Worm (Caenorhabditis elegans) whole organism, L2 larva: ENCODE results near the gene F48G7.5.
A peak's percentile ranks its signal among the peaks of the same experiment; 100 is the strongest.

Experiments used
- R02D3.7 ChIP-seq: fragments of 150-350 bp; optimal IDR thresholded peaks from 2 replicates; lab custom pipeline; 2014; ENCODE audit warnings: missing biosample characterization, missing genetic modification characterization
- ZK546.5 ChIP-seq: sonication (generic microtip); optimal IDR thresholded peaks from 2 replicates; lab custom pipeline; 2017; ENCODE audit warnings: missing biosample characterization, missing genetic modification characterization
- aly-2 ChIP-seq: fragments of 150-350 bp; optimal IDR thresholded peaks from 2 replicates; lab custom pipeline; 2014; ENCODE audit warnings: missing biosample characterization, missing genetic modification characterization
- ama-1 ChIP-seq: fragments of 150-350 bp; optimal IDR thresholded peaks from 2 replicates; lab custom pipeline; 2018; ENCODE audit warnings: inconsistent platforms
- blmp-1 ChIP-seq: sonication (generic microtip); optimal IDR thresholded peaks from 2 replicates; lab custom pipeline; 2017; ENCODE audit warnings: missing genetic modification characterization, mild to moderate bottlenecking, missing compliant biosample characterization, antibody characterized with exemption, moderate library complexity; ENCODE audit not compliant: insufficient read depth
- ceh-82 ChIP-seq: fragments of 150-350 bp; optimal IDR thresholded peaks from 2 replicates; lab custom pipeline; 2014; ENCODE audit warnings: missing biosample characterization, missing genetic modification characterization
- crh-2 ChIP-seq: sonication (generic microtip); optimal IDR thresholded peaks from 2 replicates; lab custom pipeline; 2017; ENCODE audit warnings: missing biosample characterization, missing genetic modification characterization
- dmd-4 ChIP-seq: sonication (generic microtip); optimal IDR thresholded peaks from 2 replicates; lab custom pipeline; 2017; ENCODE audit warnings: missing biosample characterization, missing genetic modification characterization
- egl-27 ChIP-seq: sonication (generic microtip); optimal IDR thresholded peaks from 3 replicates; lab custom pipeline; 2017; ENCODE audit warnings: missing biosample characterization, missing genetic modification reagents, missing genetic modification characterization
- elt-3 ChIP-seq: sonication (generic microtip); optimal IDR thresholded peaks from 2 replicates; lab custom pipeline; 2017; ENCODE audit warnings: missing biosample characterization, missing genetic modification characterization
- gmeb-1 ChIP-seq: fragments of 150-350 bp; optimal IDR thresholded peaks from 2 replicates; lab custom pipeline; 2014; ENCODE audit warnings: missing biosample characterization, missing genetic modification characterization
- lin-11 ChIP-seq: fragments of 150-350 bp; sonication (generic microtip); optimal IDR thresholded peaks from 2 replicates; lab custom pipeline; 2014; ENCODE audit warnings: missing biosample characterization, missing genetic modification characterization, inconsistent platforms, mixed read lengths
- mab-5 ChIP-seq: fragments of 150-350 bp; optimal IDR thresholded peaks from 2 replicates; lab custom pipeline; 2014; ENCODE audit warnings: missing biosample characterization, missing genetic modification characterization
- nhr-10 ChIP-seq: sonication (generic microtip); optimal IDR thresholded peaks from 2 replicates; lab custom pipeline; 2017; ENCODE audit warnings: missing biosample characterization, missing genetic modification characterization
- nhr-11 ChIP-seq: fragments of 150-350 bp; optimal IDR thresholded peaks from 2 replicates; lab custom pipeline; 2014; ENCODE audit warnings: missing biosample characterization, missing genetic modification characterization
- nhr-12 ChIP-seq: fragments of 150-350 bp; optimal IDR thresholded peaks from 2 replicates; lab custom pipeline; 2014; ENCODE audit warnings: missing biosample characterization, missing genetic modification characterization
- nhr-129 ChIP-seq: fragments of 150-350 bp; optimal IDR thresholded peaks from 2 replicates; lab custom pipeline; 2014; ENCODE audit warnings: missing biosample characterization, missing genetic modification characterization
- nhr-21 ChIP-seq: fragments of 150-350 bp; optimal IDR thresholded peaks from 2 replicates; lab custom pipeline; 2014; ENCODE audit warnings: missing biosample characterization, missing genetic modification characterization
- nhr-23 ChIP-seq: fragments of 150-350 bp; optimal IDR thresholded peaks from 2 replicates; lab custom pipeline; 2014; ENCODE audit warnings: missing biosample characterization, missing genetic modification reagents, missing genetic modification characterization
- nhr-237 ChIP-seq: fragments of 150-350 bp; optimal IDR thresholded peaks from 2 replicates; lab custom pipeline; 2014; ENCODE audit warnings: missing biosample characterization, missing genetic modification characterization
- nhr-25 ChIP-seq: fragments of 150-350 bp; sonication (generic microtip); optimal IDR thresholded peaks from 3 replicates; lab custom pipeline; 2014; ENCODE audit warnings: missing biosample characterization, missing genetic modification characterization
- nhr-77 ChIP-seq: fragments of 150-350 bp; optimal IDR thresholded peaks from 2 replicates; lab custom pipeline; 2014; ENCODE audit warnings: missing biosample characterization, missing genetic modification characterization
- peb-1 ChIP-seq: fragments of 150-350 bp; optimal IDR thresholded peaks from 2 replicates; lab custom pipeline; 2014; ENCODE audit warnings: missing biosample characterization, missing genetic modification characterization
- sem-4 ChIP-seq: fragments of 150-350 bp; optimal IDR thresholded peaks from 2 replicates; lab custom pipeline; 2014; ENCODE audit warnings: missing biosample characterization, missing genetic modification reagents, missing genetic modification characterization
- skn-1 ChIP-seq: sonication (generic microtip); optimal IDR thresholded peaks from 2 replicates; lab custom pipeline; 2017; ENCODE audit warnings: missing biosample characterization, missing genetic modification characterization
- sma-3 ChIP-seq: sonication (generic microtip); optimal IDR thresholded peaks from 2 replicates; lab custom pipeline; 2016; ENCODE audit warnings: missing genetic modification reagents, missing genetic modification characterization, missing compliant biosample characterization
- sma-9 ChIP-seq, 2 experiments: fragments of 150-350 bp in 1 of 2; sonication (generic microtip) in 1 of 2; optimal IDR thresholded peaks; 2 replicates each; lab custom pipeline; 2014 to 2016; ENCODE audit warnings: missing genetic modification characterization in 2 of 2, mild to moderate bottlenecking in 1 of 2, missing biosample characterization in 1 of 2, missing compliant biosample characterization in 1 of 2, missing genetic modification reagents in 1 of 2, moderate library complexity in 1 of 2
- unc-55 ChIP-seq: fragments of 150-350 bp; sonication (generic microtip); optimal IDR thresholded peaks from 3 replicates; lab custom pipeline; 2014; ENCODE audit warnings: missing biosample characterization, missing genetic modification reagents, missing genetic modification characterization
- unc-62 ChIP-seq: fragments of 150-350 bp; optimal IDR thresholded peaks from 2 replicates; lab custom pipeline; 2014; ENCODE audit warnings: missing biosample characterization, missing genetic modification reagents, missing genetic modification characterization
- ztf-1 ChIP-seq: fragments of 200-800 bp; sonication (Bioruptor generic); conservative IDR thresholded peaks from 2 replicates; pipeline ENCODE4 v1.3.6; 2022; ENCODE audit warnings: missing genetic modification characterization, missing compliant biosample characterization
- ztf-11 ChIP-seq: sonication (generic microtip); optimal IDR thresholded peaks from 2 replicates; lab custom pipeline; 2017; ENCODE audit warnings: missing biosample characterization, missing genetic modification characterization
- ztf-4 ChIP-seq: fragments of 150-350 bp; optimal IDR thresholded peaks from 2 replicates; lab custom pipeline; 2014; ENCODE audit warnings: missing biosample characterization, missing genetic modification characterization

Gene F48G7.5

DNA sequence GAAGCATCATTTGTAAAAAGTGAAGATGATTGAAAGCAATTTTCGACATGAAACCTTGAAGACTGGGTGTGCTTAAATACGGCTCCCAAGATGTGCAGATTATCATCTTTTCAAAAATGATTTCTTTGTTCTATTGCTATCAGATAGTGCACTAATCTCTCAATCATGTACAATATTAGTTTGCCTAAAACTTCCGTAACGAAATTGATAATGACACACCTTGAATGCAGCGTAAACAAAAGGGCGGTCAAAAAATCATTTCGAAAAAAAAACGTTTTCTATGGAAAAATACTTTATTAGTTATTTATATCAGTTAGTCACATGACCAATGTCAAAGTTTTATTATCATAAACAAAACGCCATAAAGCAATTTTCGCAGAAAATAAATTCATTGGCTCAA, at the start of gene F48G7.5:
Gene F48G7.5, minus strand, starts transcription at position 34 of the 400 bp plus-strand sequence.
- TF ChIP-seq elt-3 (no peak), dmd-4 (tag; lab: Kevin White, UChicago) (no peak), sma-9 (GFP tag; optimal IDR thresholded peaks at IDR 0.05; lab: Kevin White, UChicago) (no peak), sma-9 (tag; optimal IDR thresholded peaks at IDR 0.05; lab: Kevin White, UChicago) (no peak), blmp-1 (tag; lab: Kevin White, UChicago) (no peak), sem-4 (tag; lab: Kevin White, UChicago) (no peak), unc-55 (GFP tag; lab: Kevin White, UChicago) (no peak), ZK546.5 (tag; lab: Kevin White, UChicago) (no peak), nhr-25 (tag; lab: Kevin White, UChicago) (no peak), nhr-237 (no peak), mab-5 (tag; lab: Kevin White, UChicago) (no peak), ztf-1 (GFP tag; lab: Robert Waterston, UW) (no peak), nhr-77 (tag; lab: Kevin White, UChicago) (no peak), skn-1 (tag; lab: Kevin White, UChicago) (no peak), nhr-11 (tag; lab: Kevin White, UChicago) (no peak)

ce11 chrV:671342-671741, 48.6 kb upstream of the F48G7.5 start, which contains the start of gene sru-24:
sru-24 (minus strand) TSS chrV:671442.
- no peak for TF ChIP-seq aly-2 (tag; lab: Kevin White, UChicago)
- TF ChIP-seq nhr-12 (tag; lab: Kevin White, UChicago) = no peak
- TF ChIP-seq nhr-10 (tag; lab: Kevin White, UChicago) = no peak
- no peak for TF ChIP-seq skn-1 (tag; lab: Kevin White, UChicago)
- no peak for TF ChIP-seq ama-1 (lab: Kevin White, UChicago)
- TF ChIP-seq R02D3.7 (tag; lab: Kevin White, UChicago) = no peak
- no peak for TF ChIP-seq crh-2 (tag; lab: Kevin White, UChicago)
- TF ChIP-seq mab-5 (tag; lab: Kevin White, UChicago) = no peak
- no peak for TF ChIP-seq ceh-82 (tag; lab: Kevin White, UChicago)

ce11 chrV:667459-667858, 44.7 kb upstream of the F48G7.5 start, which contains the start of gene nhr-180:
nhr-180 (minus strand) TSS chrV:667510.
- TF ChIP-seq sma-3 (GFP tag; lab: Kevin White, UChicago) = no peak
- TF ChIP-seq sma-9 (GFP tag; optimal IDR thresholded peaks at IDR 0.05; lab: Kevin White, UChicago) = peak; percentile 76
- no peak for TF ChIP-seq sma-9 (tag; optimal IDR thresholded peaks at IDR 0.05; lab: Kevin White, UChicago)
- no peak for TF ChIP-seq ceh-82 (tag; lab: Kevin White, UChicago)

ce11 chrV:664337-664847, 41.7 kb upstream of the F48G7.5 start, which contains the start of the genes F31F4.11 and srh-266:
F31F4.11 (minus strand) TSS chrV:664437.
srh-266 (plus strand) TSS chrV:664797.
- TF ChIP-seq nhr-129 (no peak), ztf-11 (tag; lab: Kevin White, UChicago) (no peak), nhr-10 (tag; lab: Kevin White, UChicago) (no peak), aly-2 (tag; lab: Kevin White, UChicago) (no peak), nhr-23 (no peak), unc-62 (GFP tag; lab: Kevin White, UChicago) (no peak), elt-3 (no peak), sma-9 (GFP tag; optimal IDR thresholded peaks at IDR 0.05; lab: Kevin White, UChicago) (no peak), sma-9 (tag; optimal IDR thresholded peaks at IDR 0.05; lab: Kevin White, UChicago) (no peak), nhr-21 (tag; lab: Kevin White, UChicago) (no peak), crh-2 (tag; lab: Kevin White, UChicago) (no peak), mab-5 (tag; lab: Kevin White, UChicago) (no peak), peb-1 (tag; lab: Kevin White, UChicago) (no peak), ama-1 (lab: Kevin White, UChicago) (no peak), lin-11 (tag; lab: Kevin White, UChicago) (no peak), ztf-4 (no peak), dmd-4 (tag; lab: Kevin White, UChicago) (no peak), gmeb-1 (tag; lab: Kevin White, UChicago) (no peak), sma-3 (GFP tag; lab: Kevin White, UChicago) (no peak)

DNA sequence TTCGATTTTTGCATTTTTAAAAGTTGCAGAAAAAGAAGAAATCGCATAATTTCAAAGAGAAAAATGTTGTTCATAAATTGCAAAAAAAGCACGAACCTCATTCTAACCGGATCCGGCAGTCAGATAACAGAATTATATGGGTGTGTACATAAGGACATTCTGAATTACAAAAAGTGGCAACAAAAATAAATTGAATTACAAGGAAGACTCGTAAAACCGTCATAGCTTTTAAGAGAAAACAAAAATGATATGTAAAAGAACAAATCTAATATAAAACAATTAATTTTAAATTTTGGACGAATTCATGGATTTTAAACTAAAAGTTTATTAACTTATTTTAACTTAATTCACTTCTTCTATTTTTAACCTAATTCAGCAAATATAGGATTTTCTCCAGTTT, 37.5 kb upstream of the F48G7.5 start, which contains the start of gene F31F4.17:
Gene F31F4.17, minus strand, starts transcription at position 101 of the 400 bp plus-strand sequence.
- no peak for TF ChIP-seq nhr-77 (tag; lab: Kevin White, UChicago)
- TF ChIP-seq ceh-82 (tag; lab: Kevin White, UChicago) = no peak
- TF ChIP-seq egl-27 (tag; lab: Kevin White, UChicago) = no peak
- TF ChIP-seq ZK546.5 (tag; lab: Kevin White, UChicago) = no peak
- no peak for TF ChIP-seq crh-2 (tag; lab: Kevin White, UChicago)
- TF ChIP-seq sma-3 (GFP tag; lab: Kevin White, UChicago) = no peak
- TF ChIP-seq nhr-25 (tag; lab: Kevin White, UChicago) = no peak
- TF ChIP-seq, all 48 proteins: peak for 0
